Fruit fly (Drosophila melanogaster) whole organism, embryonic: ENCODE results near the gene Mrp5.
A peak's percentile ranks its signal among the peaks of the same experiment; 100 is the strongest.

ENCODE experiments used
- Bdp1 ChIP-seq: fragments of 200-800 bp; sonication (Bioruptor generic); optimal IDR thresholded peaks from 3 replicates; lab custom pipeline; 2016; ENCODE audit warnings: missing biosample characterization, missing genetic modification characterization
- CG10431 ChIP-seq: fragments of 200-800 bp; sonication (Bioruptor generic); optimal IDR thresholded peaks from 3 replicates; lab custom pipeline; 2018; ENCODE audit warnings: missing biosample characterization, mild to moderate bottlenecking, missing genetic modification characterization
- CG10543 ChIP-seq: fragments of 200-800 bp; sonication (Bioruptor generic); optimal IDR thresholded peaks from 3 replicates; lab custom pipeline; 2017; ENCODE audit warnings: missing biosample characterization, mild to moderate bottlenecking, missing genetic modification characterization, moderate library complexity
- CG10979 ChIP-seq: fragments of 200-800 bp; sonication (Bioruptor generic); optimal IDR thresholded peaks from 2 replicates; lab custom pipeline; 2018; ENCODE audit warnings: missing biosample characterization, mild to moderate bottlenecking, missing genetic modification characterization, moderate library complexity
- CG11695 ChIP-seq: fragments of 200-800 bp; sonication (Bioruptor generic); IDR thresholded peaks from 3 replicates; pipeline ENCODE4 v1.3.6; 2022; ENCODE audit warnings: missing biosample characterization, missing genetic modification characterization
- CG11696 ChIP-seq: fragments of 200-800 bp; sonication (Bioruptor generic); IDR thresholded peaks from 2 replicates; pipeline ENCODE4 v1.3.6; 2022; ENCODE audit warnings: missing biosample characterization, missing genetic modification characterization
- CG12236 ChIP-seq: fragments of 200-800 bp; sonication (Bioruptor generic); optimal IDR thresholded peaks from 2 replicates; lab custom pipeline; 2016; ENCODE audit warnings: missing biosample characterization, missing genetic modification characterization
- CG12299 ChIP-seq: fragments of 200-800 bp; sonication (Bioruptor generic); optimal IDR thresholded peaks from 2 replicates; lab custom pipeline; 2018; ENCODE audit warnings: missing biosample characterization, mild to moderate bottlenecking, missing genetic modification characterization
- CG1233 ChIP-seq: fragments of 200-800 bp; sonication (Bioruptor generic); optimal IDR thresholded peaks from 4 replicates; lab custom pipeline; 2018; ENCODE audit warnings: missing biosample characterization, mild to moderate bottlenecking, missing genetic modification characterization
- CG15073 ChIP-seq: fragments of 200-800 bp; sonication (Bioruptor generic); optimal IDR thresholded peaks from 2 replicates; lab custom pipeline; 2016; ENCODE audit warnings: missing biosample characterization, missing genetic modification characterization
- CG17328 ChIP-seq: fragments of 200-800 bp; sonication (Bioruptor generic); IDR thresholded peaks from 2 replicates; pipeline ENCODE4 v1.3.6; 2022; ENCODE audit warnings: missing biosample characterization, missing genetic modification characterization
- CG17359 ChIP-seq: fragments of 200-800 bp; sonication (Bioruptor generic); optimal IDR thresholded peaks from 3 replicates; lab custom pipeline; 2018; ENCODE audit warnings: missing biosample characterization, mild to moderate bottlenecking, missing genetic modification characterization, moderate library complexity
- CG1792 ChIP-seq: fragments of 200-800 bp; sonication (Bioruptor generic); optimal IDR thresholded peaks from 2 replicates; lab custom pipeline; 2016; ENCODE audit warnings: missing biosample characterization, missing genetic modification characterization
- CG18476 ChIP-seq: fragments of 200-800 bp; sonication (Bioruptor generic); optimal IDR thresholded peaks from 2 replicates; lab custom pipeline; 2016; ENCODE audit warnings: missing biosample characterization, mild to moderate bottlenecking, missing genetic modification characterization
- CG2889 ChIP-seq: fragments of 200-800 bp; sonication (Bioruptor generic); IDR thresholded peaks from 3 replicates; pipeline ENCODE4 v1.3.6; 2022; ENCODE audit warnings: missing biosample characterization, missing genetic modification characterization
- CG30020 ChIP-seq: fragments of 200-800 bp; optimal IDR thresholded peaks from 2 replicates; lab custom pipeline; 2019; ENCODE audit warnings: missing biosample characterization, mild to moderate bottlenecking, missing genetic modification characterization, moderate library complexity
- CG31388 ChIP-seq: fragments of 200-800 bp; sonication (Bioruptor generic); optimal IDR thresholded peaks from 2 replicates; lab custom pipeline; 2016; ENCODE audit warnings: missing biosample characterization, missing genetic modification characterization
- CG31441 ChIP-seq: fragments of 200-800 bp; sonication (Bioruptor generic); IDR thresholded peaks from 2 replicates; pipeline ENCODE4 v1.3.6; 2022; ENCODE audit warnings: missing biosample characterization, missing genetic modification characterization
- CG6689 ChIP-seq: fragments of 200-800 bp; sonication (Bioruptor generic); IDR thresholded peaks from 2 replicates; pipeline ENCODE4 v1.3.6; 2022; ENCODE audit warnings: missing biosample characterization, missing genetic modification characterization
- CG7556 ChIP-seq: fragments of 200-800 bp; sonication (Bioruptor generic); optimal IDR thresholded peaks from 2 replicates; lab custom pipeline; 2017; ENCODE audit warnings: missing biosample characterization, mild to moderate bottlenecking, missing genetic modification characterization
- CG8924 ChIP-seq: fragments of 200-800 bp; optimal IDR thresholded peaks from 3 replicates; lab custom pipeline; 2019; ENCODE audit warnings: missing biosample characterization, mild to moderate bottlenecking, missing genetic modification characterization, moderate library complexity
- CG9797 ChIP-seq: fragments of 200-800 bp; sonication (Bioruptor generic); optimal IDR thresholded peaks from 3 replicates; lab custom pipeline; 2018; ENCODE audit warnings: missing biosample characterization, mild to moderate bottlenecking, missing genetic modification characterization
- CG9876 ChIP-seq: fragments of 200-800 bp; sonication (Bioruptor generic); optimal IDR thresholded peaks from 2 replicates; lab custom pipeline; 2016; ENCODE audit warnings: missing biosample characterization, missing genetic modification characterization
- D19B ChIP-seq: fragments of 200-800 bp; sonication (Bioruptor generic); optimal IDR thresholded peaks from 2 replicates; lab custom pipeline; 2017; ENCODE audit warnings: missing biosample characterization, mild to moderate bottlenecking, missing genetic modification characterization
- Dip3 ChIP-seq: fragments of 200-800 bp; sonication (Bioruptor generic); optimal IDR thresholded peaks from 3 replicates; lab custom pipeline; 2016; ENCODE audit warnings: missing biosample characterization, missing genetic modification characterization
- Drgx ChIP-seq: fragments of 200-800 bp; sonication (Bioruptor generic); IDR thresholded peaks from 2 replicates; pipeline ENCODE4 v1.3.6; 2022; ENCODE audit warnings: missing biosample characterization, missing genetic modification characterization
- Eip74EF ChIP-seq, 2 experiments: fragments of 200-800 bp in 1 of 2; fragments of >200 bp in 1 of 2; sonication (Bioruptor generic) in 1 of 2; optimal IDR thresholded peaks; 2 replicates each; lab custom pipeline; 2017 to 2019; ENCODE audit warnings: missing biosample characterization in 2 of 2, missing genetic modification characterization in 2 of 2, mild to moderate bottlenecking in 1 of 2, moderate library complexity in 1 of 2
- Elba2 ChIP-seq: fragments of 200-800 bp; sonication (Bioruptor generic); optimal IDR thresholded peaks from 3 replicates; lab custom pipeline; 2016; ENCODE audit warnings: missing biosample characterization, missing genetic modification characterization
- Ets65A ChIP-seq: fragments of 200-800 bp; sonication (Bioruptor generic); peaks from one replicate; lab custom pipeline; 2016; ENCODE audit warnings: missing biosample characterization, missing genetic modification characterization
- Gsc ChIP-seq: fragments of 200-800 bp; sonication (Bioruptor generic); IDR thresholded peaks from 2 replicates; pipeline ENCODE4 v1.3.6; 2022; ENCODE audit warnings: missing biosample characterization, missing genetic modification characterization
- Hmr ChIP-seq: fragments of 200-800 bp; sonication (Bioruptor generic); optimal IDR thresholded peaks from 3 replicates; lab custom pipeline; 2017; ENCODE audit warnings: mild to moderate bottlenecking, missing biosample characterization, missing genetic modification reagents, missing genetic modification characterization
- MESR4 ChIP-seq: fragments of 200-800 bp; sonication (Bioruptor generic); optimal IDR thresholded peaks from 2 replicates; lab custom pipeline; 2018; ENCODE audit warnings: missing biosample characterization, mild to moderate bottlenecking, missing genetic modification characterization, moderate library complexity
- NFAT ChIP-seq: fragments of 200-800 bp; sonication (Bioruptor generic); IDR thresholded peaks from 2 replicates; pipeline ENCODE4 v1.3.6; 2022; ENCODE audit warnings: missing biosample characterization, missing genetic modification characterization
- Sin3A ChIP-seq: fragments of >200 bp; optimal IDR thresholded peaks from 2 replicates; lab custom pipeline; 2018
- Sox102F ChIP-seq: fragments of 200-800 bp; sonication (Bioruptor generic); optimal IDR thresholded peaks from 2 replicates; lab custom pipeline; 2018; ENCODE audit warnings: missing biosample characterization, mild to moderate bottlenecking, missing genetic modification characterization, moderate library complexity
- Sry-δ ChIP-seq: fragments of 200-800 bp; sonication (Bioruptor generic); optimal IDR thresholded peaks from 2 replicates; lab custom pipeline; 2016; ENCODE audit warnings: missing biosample characterization, missing genetic modification characterization
- ap ChIP-seq: fragments of 200-800 bp; sonication (Bioruptor generic); IDR thresholded peaks from 2 replicates; pipeline ENCODE4 v1.3.6; 2022; ENCODE audit warnings: missing biosample characterization, missing genetic modification characterization
- chif ChIP-seq, 2 experiments: fragments of 200-800 bp; sonication (Bioruptor generic); optimal IDR thresholded peaks; 3 replicates each; lab custom pipeline; 2016; ENCODE audit warnings: missing biosample characterization in 2 of 2, missing genetic modification characterization in 2 of 2
- danr ChIP-seq: fragments of 200-800 bp; sonication (Bioruptor generic); IDR thresholded peaks from 2 replicates; pipeline ENCODE4 v1.3.6; 2022; ENCODE audit warnings: missing biosample characterization, missing genetic modification characterization
- fd64A ChIP-seq: fragments of 200-800 bp; sonication (Bioruptor generic); optimal IDR thresholded peaks from 3 replicates; lab custom pipeline; 2018; ENCODE audit warnings: missing biosample characterization, mild to moderate bottlenecking, missing genetic modification characterization
- gfzf ChIP-seq: fragments of 200-800 bp; sonication (Bioruptor generic); optimal IDR thresholded peaks from 2 replicates; lab custom pipeline; 2016; ENCODE audit warnings: missing biosample characterization, mild to moderate bottlenecking, missing genetic modification characterization, moderate library complexity
- ham ChIP-seq: fragments of 200-800 bp; sonication (Bioruptor generic); IDR thresholded peaks from 2 replicates; pipeline ENCODE4 v1.3.6; 2022; ENCODE audit warnings: missing biosample characterization, missing genetic modification characterization
- ind ChIP-seq: fragments of 200-800 bp; sonication (Bioruptor generic); optimal IDR thresholded peaks from 3 replicates; lab custom pipeline; 2016; ENCODE audit warnings: missing biosample characterization, missing genetic modification characterization
- insv ChIP-seq, 2 experiments: fragments of 200-800 bp; sonication (Bioruptor generic); optimal IDR thresholded peaks; 3 replicates each; lab custom pipeline; 2016 to 2018; ENCODE audit warnings: missing biosample characterization in 2 of 2, missing genetic modification characterization in 2 of 2
- jigr1 ChIP-seq: fragments of 200-800 bp; sonication (Bioruptor generic); IDR thresholded peaks from 3 replicates; pipeline ENCODE4 v1.3.6; 2022; ENCODE audit warnings: missing biosample characterization, missing genetic modification characterization
- pb ChIP-seq: fragments of 200-800 bp; sonication (Bioruptor generic); optimal IDR thresholded peaks from 3 replicates; lab custom pipeline; 2016; ENCODE audit warnings: missing biosample characterization, missing genetic modification characterization
- sd ChIP-seq: fragments of 200-800 bp; sonication (Bioruptor generic); optimal IDR thresholded peaks from 3 replicates; lab custom pipeline; 2018; ENCODE audit warnings: missing biosample characterization, mild to moderate bottlenecking, missing genetic modification characterization, moderate library complexity
- sna ChIP-seq: fragments of 200-800 bp; sonication (Bioruptor generic); IDR thresholded peaks from 2 replicates; pipeline ENCODE4 v1.3.6; 2022; ENCODE audit warnings: missing biosample characterization, missing genetic modification characterization; ENCODE audit not compliant: partially characterized antibody
- sqz ChIP-seq: fragments of 200-800 bp; sonication (Bioruptor generic); optimal IDR thresholded peaks from 3 replicates; lab custom pipeline; 2018; ENCODE audit warnings: missing biosample characterization, mild to moderate bottlenecking, missing genetic modification characterization
- toy ChIP-seq: fragments of 200-800 bp; sonication (Bioruptor generic); IDR thresholded peaks from 2 replicates; pipeline ENCODE4 v1.3.6; 2022; ENCODE audit warnings: missing biosample characterization, missing genetic modification characterization
- tx ChIP-seq: fragments of 200-800 bp; sonication (Bioruptor generic); optimal IDR thresholded peaks from 2 replicates; lab custom pipeline; 2016; ENCODE audit warnings: missing biosample characterization, missing genetic modification characterization

Gene Mrp5

dm6 chr3R:19905932-19906439 lies 30.5 kb upstream of the Mrp5 start (continued):
- TF ChIP-seq toy (GFP tag; lab: Robert Waterston, UW) (peak; percentile 75), Ets65A (GFP tag; lab: Kevin White, UChicago) (peak; percentile 97), MESR4 (GFP tag; lab: Kevin White, UChicago) (peak; percentile 2), CG9797 (GFP tag; lab: Kevin White, UChicago) (no peak), CG31388 (GFP tag; lab: Kevin White, UChicago) (no peak), tx (GFP tag; lab: Kevin White, UChicago) (peak; percentile 71), CG17328 (GFP tag; lab: Robert Waterston, UW) (peak; percentile 76), gfzf (no peak), Dip3 (GFP tag; lab: Kevin White, UChicago) (peak; percentile 86), fd64A (GFP tag; lab: Kevin White, UChicago) (peak; percentile 49), sd (tag; lab: Kevin White, UChicago) (peak; percentile 53), danr (GFP tag; lab: Robert Waterston, UW) (peak; percentile 82), sqz (GFP tag; lab: Kevin White, UChicago) (peak; percentile 14), NFAT (GFP tag; lab: Robert Waterston, UW) (peak; percentile 74), CG12299 (peak; percentile 8), CG10979 (tag; lab: Kevin White, UChicago) (peak; percentile 62), Bdp1 (GFP tag; lab: Kevin White, UChicago) (peak; percentile 61), ap (GFP tag; lab: Robert Waterston, UW) (peak; percentile 58), CG17359 (tag; lab: Kevin White, UChicago) (peak; percentile 77), CG10543 (GFP tag; lab: Kevin White, UChicago) (peak; percentile 77), CG11696 (GFP tag; lab: Robert Waterston, UW) (peak; percentile 52; the same call in 1 of the 2 replicates), CG31441 (GFP tag; lab: Robert Waterston, UW) (peak; percentile 82), pb (GFP tag; lab: Kevin White, UChicago) (peak; percentile 63), CG12236 (GFP tag; lab: Kevin White, UChicago) (peak; percentile 27), CG1233 (GFP tag; lab: Kevin White, UChicago) (peak; percentile 59), sna (GFP tag; lab: Robert Waterston, UW) (no peak), CG8924 (tag; lab: Kevin White, UChicago) (peak; percentile 70), Sin3A (lab: Kevin White, UChicago) (no peak), CG9876 (GFP tag; lab: Kevin White, UChicago) (peak; percentile 56), CG1792 (GFP tag; lab: Kevin White, UChicago) (peak; percentile 42), CG15073 (GFP tag; lab: Kevin White, UChicago) (no peak), ham (peak; percentile 53; the same call in 1 of the 2 replicates), CG10431 (GFP tag; lab: Kevin White, UChicago) (no peak), CG6689 (peak; percentile 88), ind (GFP tag; lab: Kevin White, UChicago) (peak; percentile 85), CG30020 (tag; lab: Kevin White, UChicago) (no peak), CG11695 (GFP tag; lab: Robert Waterston, UW) (peak; percentile 87; the same call in 2 of the 3 replicates)

DNA sequence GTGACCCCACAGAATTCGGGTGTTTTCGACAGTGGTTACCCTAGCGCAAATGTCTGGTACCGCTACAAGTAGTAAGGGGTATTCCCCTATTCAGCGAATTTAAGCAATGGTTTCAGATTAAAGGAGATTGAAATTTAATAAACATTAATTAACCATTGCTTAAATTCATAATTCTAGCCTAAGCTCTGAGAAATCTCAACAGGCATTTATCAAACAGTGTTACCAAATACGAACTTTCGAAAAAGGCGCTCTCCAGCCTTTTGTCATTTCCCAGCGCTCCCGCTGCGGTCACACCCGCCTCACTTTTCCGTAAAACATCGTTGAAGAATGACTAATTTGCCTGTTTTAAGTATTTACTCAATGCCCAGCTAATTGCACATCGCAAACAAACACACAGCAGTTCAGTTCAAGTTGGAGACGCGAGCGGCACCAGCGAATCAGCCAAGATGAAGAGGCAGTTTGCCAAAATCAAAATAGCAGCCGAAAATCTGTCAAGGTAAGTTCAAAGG lies 29.4 kb upstream of the Mrp5 start, which contains the start of the genes Surf6 and RhoGAP92B:
Surf6 (minus strand) TSS at position 4 of the 509 bp plus-strand sequence.
RhoGAP92B (plus strand) TSS at position 300 of the 509 bp plus-strand sequence.
- TF ChIP-seq Drgx (GFP tag; lab: Robert Waterston, UW) (peak; percentile 27; the same call in 1 of the 2 replicates), Dip3 (GFP tag; lab: Kevin White, UChicago) (peak; percentile 64), Sry-δ (GFP tag; lab: Kevin White, UChicago) (peak; percentile 65), chif (GFP tag; optimal IDR thresholded peaks at IDR 0.05; lab: Kevin White, UChicago) (peak in 1 of 2 experiments; percentile 62), insv (GFP tag; optimal IDR thresholded peaks at IDR 0.05; lab: Kevin White, UChicago) (peak in 1 of 2 experiments; percentile 70), Eip74EF (GFP tag; optimal IDR thresholded peaks at IDR 0.05; lab: Kevin White, UChicago) (peak in 1 of 2 experiments; percentile 60), CG7556 (GFP tag; lab: Kevin White, UChicago) (peak; percentile 36), CG2889 (GFP tag; lab: Robert Waterston, UW) (no peak), Sox102F (GFP tag; lab: Kevin White, UChicago) (no peak), D19B (GFP tag; lab: Kevin White, UChicago) (peak; percentile 2), Gsc (no peak), Hmr (GFP tag; lab: Kevin White, UChicago) (peak; percentile 85), Elba2 (GFP tag; lab: Kevin White, UChicago) (peak; percentile 43), CG18476 (peak; percentile 23), jigr1 (GFP tag; lab: Robert Waterston, UW) (no peak)
